Fruit fly (Drosophila melanogaster): ENCODE measurements around the gene ND-13B.

DNA sequence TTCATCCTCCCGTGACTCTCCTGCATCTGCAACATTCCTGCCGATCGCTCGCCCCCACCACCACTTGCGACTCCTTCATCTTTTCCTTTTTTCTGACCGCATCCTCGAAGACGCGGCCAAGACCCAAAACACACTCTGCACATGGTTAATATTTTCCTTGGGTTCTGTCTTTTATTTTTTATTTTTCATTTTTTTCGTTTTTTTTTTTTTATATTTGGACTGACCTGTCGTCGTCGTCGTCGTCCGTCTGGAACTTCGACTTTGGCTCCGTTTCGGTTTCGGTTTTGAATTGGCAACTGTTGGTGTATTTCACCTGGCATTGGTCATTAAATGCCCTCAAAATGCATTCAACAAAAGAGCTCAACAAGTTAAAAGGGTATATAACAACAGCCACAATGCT lies 18.1 kb upstream of the ND-13B start:
- TF ChIP-seq rgr (GFP tag; optimal IDR thresholded peaks at IDR 0.05): no peak
- TF ChIP-seq lola (GFP tag; optimal IDR thresholded peaks at IDR 0.05): no peak
- no peak for TF ChIP-seq jim (GFP tag; optimal IDR thresholded peaks at IDR 0.05)
- TF ChIP-seq psq (GFP tag; optimal IDR thresholded peaks at IDR 0.05): no peak
- TF ChIP-seq dmrt93B (GFP tag; optimal IDR thresholded peaks at IDR 0.05): no peak
- no peak for TF ChIP-seq woc (GFP tag; optimal IDR thresholded peaks at IDR 0.05)
- TF ChIP-seq fru (GFP tag; optimal IDR thresholded peaks at IDR 0.05): peak; percentile 21
- TF ChIP-seq usp (GFP tag; optimal IDR thresholded peaks at IDR 0.05): no peak
- TF ChIP-seq tai (GFP tag; optimal IDR thresholded peaks at IDR 0.05): no peak
- no peak for TF ChIP-seq h (GFP tag; optimal IDR thresholded peaks at IDR 0.05)
- no peak for TF ChIP-seq N (GFP tag; optimal IDR thresholded peaks at IDR 0.05)
- TF ChIP-seq Abd-B (GFP tag; optimal IDR thresholded peaks at IDR 0.05): no peak

Measured in whole organism, wandering third instar larva.